Worm (Caenorhabditis elegans): ENCODE measurements around the gene rpl-2.

DNA sequence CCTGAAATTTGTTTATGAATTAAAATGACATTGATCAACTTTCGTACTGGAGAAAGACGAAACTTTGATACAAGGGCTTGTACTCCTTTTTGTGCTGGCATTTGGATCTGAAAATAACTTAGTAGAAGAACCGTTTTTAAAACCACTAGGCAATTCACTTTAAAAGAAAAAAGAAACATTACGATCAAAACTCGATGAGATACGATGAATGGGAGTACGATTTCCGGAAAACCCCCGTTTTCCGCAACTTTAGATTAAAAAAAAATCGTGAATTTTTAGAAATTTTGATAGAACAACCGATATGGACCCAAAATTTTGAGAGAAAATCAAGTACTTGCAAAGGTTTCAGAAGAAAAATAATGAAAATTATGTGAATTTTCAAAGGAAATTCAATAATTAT is 9.1 kb upstream of the rpl-2 start, which contains the start of gene B0250.8:
- TF ChIP-seq ama-1 (optimal IDR thresholded peaks at IDR 0.05) (no peak), pes-1 (GFP tag; IDR thresholded peaks at IDR 0.05) (no peak), B0310.2 (tag; optimal IDR thresholded peaks at IDR 0.05) (no peak), tbx-37 (GFP tag; conservative IDR thresholded peaks at IDR 0.05) (no peak), hmg-4 (GFP tag; optimal IDR thresholded peaks at IDR 0.05) (no peak), tbx-11 (GFP tag; IDR thresholded peaks at IDR 0.05) (no peak), sea-1 (GFP tag; conservative IDR thresholded peaks at IDR 0.05) (no peak), ceh-13 (GFP tag; optimal IDR thresholded peaks at IDR 0.05) (no peak), ets-7 (tag; optimal IDR thresholded peaks at IDR 0.05) (no peak), hnd-1 (tag; optimal IDR thresholded peaks at IDR 0.05) (no peak)

All from whole organism, early embryonic.